Fruit fly (Drosophila melanogaster): ENCODE data around the gene vls.

Gene vls

DNA sequence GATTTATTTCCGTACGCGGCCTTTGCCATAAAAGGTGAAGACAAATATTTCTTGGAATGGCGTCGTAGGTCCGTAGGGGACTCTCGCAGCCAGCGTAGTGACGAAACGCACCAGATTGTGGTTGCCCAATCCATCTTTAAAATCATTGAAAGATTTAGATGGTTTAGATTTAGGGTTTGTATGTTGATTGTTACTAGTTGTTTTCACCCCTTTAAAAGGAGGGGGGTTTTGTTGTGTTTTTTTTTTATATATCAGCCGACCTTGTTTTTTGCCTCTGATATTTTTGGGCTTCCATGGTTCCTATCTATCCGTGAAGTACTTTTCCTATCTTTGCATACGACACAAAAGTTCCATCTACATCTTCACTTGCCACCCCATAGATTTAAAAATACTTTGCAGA is 13.4 kb upstream of the vls start (continued):
- no peak for TF ChIP-seq pdm3 (GFP tag; optimal IDR thresholded peaks at IDR 0.05)
- TF ChIP-seq fkh (GFP tag; optimal IDR thresholded peaks at IDR 0.05), result peak; percentile 8
- TF ChIP-seq ss (GFP tag; optimal IDR thresholded peaks at IDR 0.05), result no peak
- TF ChIP-seq Gug (GFP tag; IDR thresholded peaks at IDR 0.05), result no peak
- TF ChIP-seq CG1621 (tag; optimal IDR thresholded peaks at IDR 0.05), result no peak
- TF ChIP-seq Eip75B (GFP tag; optimal IDR thresholded peaks at IDR 0.05), result no peak
- TF ChIP-seq Hr39 (GFP tag; optimal IDR thresholded peaks at IDR 0.05), result peak; percentile 19
- no peak for TF ChIP-seq CG11294 (GFP tag; IDR thresholded peaks at IDR 0.05)
- TF ChIP-seq CG6276 (GFP tag; optimal IDR thresholded peaks at IDR 0.05), result no peak

DNA sequence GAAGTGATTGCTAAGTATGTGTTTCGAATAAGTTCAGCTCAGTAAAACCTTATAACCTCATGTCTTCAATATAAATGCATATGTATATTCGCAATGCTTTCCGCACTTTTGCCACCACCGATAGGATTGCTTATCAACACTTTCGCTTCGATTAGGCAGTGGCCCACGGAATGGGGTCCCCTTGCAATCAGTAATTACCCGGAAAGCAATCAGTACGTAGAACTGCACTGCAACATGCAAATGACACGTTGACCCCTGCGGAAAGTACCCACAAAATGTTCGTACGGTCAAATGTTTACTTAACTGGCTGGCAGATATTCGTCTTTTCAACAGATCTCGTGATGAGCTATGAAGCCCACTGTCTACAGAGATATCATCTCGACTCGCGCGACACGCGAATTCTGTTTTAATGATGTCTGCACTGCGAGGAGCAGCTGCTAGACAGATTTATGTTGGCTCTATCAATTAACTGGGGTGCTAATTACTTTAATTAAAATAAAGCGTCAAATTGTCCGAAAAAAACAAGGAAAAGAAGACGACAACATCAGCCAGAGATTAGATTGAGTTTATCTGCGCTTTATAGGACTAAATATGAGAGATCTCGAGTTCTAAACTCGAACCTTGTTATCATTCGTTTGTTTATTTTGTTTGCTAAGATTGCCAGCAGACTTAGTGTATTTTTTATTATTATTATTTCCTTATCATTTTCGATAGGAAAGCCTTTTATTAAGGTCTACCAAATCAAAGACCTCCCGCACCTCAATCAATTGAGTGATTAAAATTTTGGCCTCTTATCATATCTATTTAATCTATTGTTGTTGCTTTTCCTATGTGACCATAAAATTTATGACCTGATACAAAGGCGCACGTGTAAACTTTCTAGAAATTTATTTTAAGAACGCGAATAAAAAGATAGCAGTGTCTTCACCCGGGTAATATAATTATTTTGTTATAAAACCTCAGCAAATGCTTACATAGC is 12.2 kb upstream of the vls start:
- TF ChIP-seq svp (GFP tag), result peak; percentile 99
- no peak for TF ChIP-seq Eip75B (GFP tag; optimal IDR thresholded peaks at IDR 0.05)
- TF ChIP-seq ss (GFP tag; optimal IDR thresholded peaks at IDR 0.05), result no peak
- no peak for TF ChIP-seq Sox102F (GFP tag; optimal IDR thresholded peaks at IDR 0.05)
- no peak for TF ChIP-seq CG11902 (GFP tag; optimal IDR thresholded peaks at IDR 0.05)
- no peak for TF ChIP-seq CG6854 (GFP tag; optimal IDR thresholded peaks at IDR 0.05)
- no peak for TF ChIP-seq OdsH (GFP tag; optimal IDR thresholded peaks at IDR 0.05)
- peak; percentile 41 for TF ChIP-seq vri (GFP tag; optimal IDR thresholded peaks at IDR 0.05)
- TF ChIP-seq Eip93F (GFP tag; optimal IDR thresholded peaks at IDR 0.05), result peak; percentile 40
- no peak for TF ChIP-seq fd85E (GFP tag; optimal IDR thresholded peaks at IDR 0.05)
- no peak for TF ChIP-seq CG16779 (tag; optimal IDR thresholded peaks at IDR 0.05)
- no peak for TF ChIP-seq Hr39 (GFP tag; optimal IDR thresholded peaks at IDR 0.05)
- TF ChIP-seq esn (GFP tag; optimal IDR thresholded peaks at IDR 0.05), result no peak
- TF ChIP-seq dsx (GFP tag; optimal IDR thresholded peaks at IDR 0.05; ENCODE audit: poor library complexity, severe bottlenecking), result no peak
- TF ChIP-seq Ets96B (tag; optimal IDR thresholded peaks at IDR 0.05), result no peak
- TF ChIP-seq fkh (GFP tag; optimal IDR thresholded peaks at IDR 0.05), result peak; percentile 59
- TF ChIP-seq CG11762 (GFP tag; optimal IDR thresholded peaks at IDR 0.05; ENCODE audit: insufficient read depth), result no peak
- no peak for TF ChIP-seq CG8319 (GFP tag; optimal IDR thresholded peaks at IDR 0.05)

- TF ChIP-seq CG8319 (GFP tag; optimal IDR thresholded peaks at IDR 0.05) (no peak), lz (GFP tag; optimal IDR thresholded peaks at IDR 0.05) (peak; percentile 45), Ets96B (tag; optimal IDR thresholded peaks at IDR 0.05) (peak; percentile 65), fd59A (GFP tag; optimal IDR thresholded peaks at IDR 0.05) (no peak), CG3032 (tag; optimal IDR thresholded peaks at IDR 0.05) (peak; percentile 25), Hr39 (GFP tag; optimal IDR thresholded peaks at IDR 0.05) (peak; percentile 42), CG34406 (GFP tag; optimal IDR thresholded peaks at IDR 0.05) (peak; percentile 52), spab (GFP tag; optimal IDR thresholded peaks at IDR 0.05) (no peak), CG11294 (GFP tag; IDR thresholded peaks at IDR 0.05) (no peak), CG4318 (GFP tag; optimal IDR thresholded peaks at IDR 0.05) (no peak), CG6808 (GFP tag; optimal IDR thresholded peaks at IDR 0.05) (no peak), CG6854 (GFP tag; optimal IDR thresholded peaks at IDR 0.05) (no peak), CG9139 (GFP tag; optimal IDR thresholded peaks at IDR 0.05) (no peak), esn (GFP tag; optimal IDR thresholded peaks at IDR 0.05) (peak; percentile 62), CG11762 (GFP tag; optimal IDR thresholded peaks at IDR 0.05; ENCODE audit: insufficient read depth) (no peak), Eip78C (GFP tag) (peak; percentile 82), acj6 (GFP tag; optimal IDR thresholded peaks at IDR 0.05) (peak; percentile 54), dac (GFP tag; optimal IDR thresholded peaks at IDR 0.05) (no peak), dsx (GFP tag; optimal IDR thresholded peaks at IDR 0.05; ENCODE audit: poor library complexity, severe bottlenecking) (peak; percentile 26), CG10669 (GFP tag; optimal IDR thresholded peaks at IDR 0.05) (no peak), CG6276 (GFP tag; optimal IDR thresholded peaks at IDR 0.05) (no peak), Sox102F (GFP tag; optimal IDR thresholded peaks at IDR 0.05) (peak; percentile 34), CG6792 (GFP tag; optimal IDR thresholded peaks at IDR 0.05) (peak; percentile 31), fd85E (GFP tag; optimal IDR thresholded peaks at IDR 0.05) (no peak), cyc (GFP tag; optimal IDR thresholded peaks at IDR 0.05) (peak; percentile 65), CG8119 (GFP tag; IDR thresholded peaks at IDR 0.05) (peak; percentile 56; the same call in 1 of the 3 replicates), Eip75B (GFP tag; optimal IDR thresholded peaks at IDR 0.05) (peak; percentile 61), Sox14 (GFP tag; optimal IDR thresholded peaks at IDR 0.05) (peak; percentile 58), Hr4 (GFP tag; optimal IDR thresholded peaks at IDR 0.05) (peak; percentile 67), Met (GFP tag; optimal IDR thresholded peaks at IDR 0.05) (peak; percentile 39), CG32006 (GFP tag; optimal IDR thresholded peaks at IDR 0.05) (peak; percentile 57), svp (GFP tag) (peak; percentile 81), Gug (GFP tag; IDR thresholded peaks at IDR 0.05) (no peak)
Measured at dm6 chr2L:20075234-20075803, 9.8 kb upstream of the vls start, which contains the start of the genes pr and neb. Gene pr, minus strand, starts transcription at chr2L:20075458. Gene neb, plus strand, starts transcription at chr2L:20075757.
